Worm (Caenorhabditis elegans) whole organism, young adult: ENCODE measurements around the gene spin-4.

Experiments used
- fkh-3 ChIP-seq: sonication (generic microtip); optimal IDR thresholded peaks from 2 replicates; lab custom pipeline; 2016; ENCODE audit warnings: mild to moderate bottlenecking, missing genetic modification characterization, missing compliant biosample characterization
- rpc-1 ChIP-seq, 2 experiments: fragments of 150-350 bp in 1 of 2; sonication (generic microtip) in 1 of 2; optimal IDR thresholded peaks; 2 replicates each; lab custom pipeline; 2014 to 2018; ENCODE audit warnings: missing biosample characterization in 1 of 2, missing genetic modification characterization in 1 of 2, missing genetic modification reagents in 1 of 2, missing genotype in 1 of 2

DNA sequence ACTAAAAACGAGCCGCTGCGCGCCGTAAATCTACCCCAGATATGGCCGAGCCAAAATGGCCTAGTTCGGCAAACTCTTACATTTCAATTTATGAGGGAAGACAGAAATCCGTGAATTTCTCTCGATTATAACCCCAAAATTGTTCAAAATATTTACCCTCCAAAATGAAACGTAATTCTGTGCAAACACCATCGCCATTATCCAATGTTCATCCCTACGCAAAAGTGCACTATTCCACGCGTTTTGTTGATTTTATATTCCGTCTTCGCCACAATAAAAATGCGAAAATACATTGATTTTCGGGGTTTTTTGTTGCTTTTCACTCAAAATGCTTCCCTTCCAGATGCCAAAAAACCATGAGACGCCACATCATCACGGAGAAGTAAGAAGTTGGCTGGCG is 23.1 kb downstream of the spin-4 start, which contains the start of gene hut-1:
- TF ChIP-seq rpc-1 (optimal IDR thresholded peaks at IDR 0.05; lab: Kevin White, UChicago) (no peak), rpc-1 (tag; optimal IDR thresholded peaks at IDR 0.05; lab: Kevin White, UChicago) (no peak), fkh-3 (no peak)
